Fruit fly (Drosophila melanogaster): Measurements from ENCODE around the gene CG15443.

The CG15443 gene

dm6 chr2L:4475422-4475821, 12.2 kb upstream of the CG15443 start (continued):
- TF ChIP-seq Hr78 (GFP tag; optimal IDR thresholded peaks at IDR 0.05) (peak in 1 of 2 experiments; percentile 79), salm (tag; optimal IDR thresholded peaks at IDR 0.05) (peak; percentile 30), sens (GFP tag) (peak; percentile 66), shn (GFP tag; optimal IDR thresholded peaks at IDR 0.05) (no peak), fru (optimal IDR thresholded peaks at IDR 0.05) (no peak), ken (GFP tag; IDR thresholded peaks at IDR 0.05) (no peak), nerfin-2 (GFP tag; IDR thresholded peaks at IDR 0.05; ENCODE audit: partially characterized antibody) (no peak), CG2875 (GFP tag; optimal IDR thresholded peaks at IDR 0.05) (peak; percentile 13), grn (GFP tag; optimal IDR thresholded peaks at IDR 0.05) (peak; percentile 53), knrl (GFP tag; IDR thresholded peaks at IDR 0.05; ENCODE audit: partially characterized antibody) (no peak), trem (tag; optimal IDR thresholded peaks at IDR 0.05) (no peak), ssp (GFP tag; IDR thresholded peaks at IDR 0.05) (no peak), CG2678 (tag; optimal IDR thresholded peaks at IDR 0.05) (peak; percentile 34), exex (tag; optimal IDR thresholded peaks at IDR 0.05) (peak; percentile 0), Max (GFP tag; optimal IDR thresholded peaks at IDR 0.05) (no peak), CG15601 (tag; optimal IDR thresholded peaks at IDR 0.05) (peak; percentile 15), CG2202 (tag; optimal IDR thresholded peaks at IDR 0.05) (no peak), HLHmδ (GFP tag; optimal IDR thresholded peaks at IDR 0.05) (no peak), Doc2 (GFP tag; IDR thresholded peaks at IDR 0.05) (no peak), CG8944 (GFP tag; optimal IDR thresholded peaks at IDR 0.05) (no peak), CG16779 (GFP tag; IDR thresholded peaks at IDR 0.05) (no peak), Chrac-16 (GFP tag; optimal IDR thresholded peaks at IDR 0.05) (no peak), dmrt99B (tag; optimal IDR thresholded peaks at IDR 0.05) (no peak), fu2 (GFP tag; optimal IDR thresholded peaks at IDR 0.05) (no peak), dati (GFP tag; IDR thresholded peaks at IDR 0.05) (no peak), ATbp (GFP tag; optimal IDR thresholded peaks at IDR 0.05) (peak; percentile 65), CG12942 (GFP tag; optimal IDR thresholded peaks at IDR 0.05) (no peak), D (optimal IDR thresholded peaks at IDR 0.05) (no peak), D (GFP tag; optimal IDR thresholded peaks at IDR 0.05) (no peak), CG9797 (GFP tag; optimal IDR thresholded peaks at IDR 0.05) (no peak), odd (GFP tag; optimal IDR thresholded peaks at IDR 0.05) (no peak), CG18476 (GFP tag; optimal IDR thresholded peaks at IDR 0.05) (no peak), gcm (GFP tag; optimal IDR thresholded peaks at IDR 0.05) (no peak), CG6272 (GFP tag; IDR thresholded peaks at IDR 0.05) (no peak), E2f2 (GFP tag; IDR thresholded peaks at IDR 0.05) (no peak), Dp (GFP tag; optimal IDR thresholded peaks at IDR 0.05) (no peak), kay (GFP tag; optimal IDR thresholded peaks at IDR 0.05) (no peak), Med (GFP tag) (peak; percentile 40), CG13287 (GFP tag; IDR thresholded peaks at IDR 0.05; ENCODE audit: partially characterized antibody) (no peak), Sox102F (GFP tag; optimal IDR thresholded peaks at IDR 0.05) (no peak), CG4617 (GFP tag; optimal IDR thresholded peaks at IDR 0.05; ENCODE audit: borderline replicate concordance) (no peak), ewg (GFP tag; optimal IDR thresholded peaks at IDR 0.05) (no peak), CG33213 (GFP tag; optimal IDR thresholded peaks at IDR 0.05) (no peak)

DNA sequence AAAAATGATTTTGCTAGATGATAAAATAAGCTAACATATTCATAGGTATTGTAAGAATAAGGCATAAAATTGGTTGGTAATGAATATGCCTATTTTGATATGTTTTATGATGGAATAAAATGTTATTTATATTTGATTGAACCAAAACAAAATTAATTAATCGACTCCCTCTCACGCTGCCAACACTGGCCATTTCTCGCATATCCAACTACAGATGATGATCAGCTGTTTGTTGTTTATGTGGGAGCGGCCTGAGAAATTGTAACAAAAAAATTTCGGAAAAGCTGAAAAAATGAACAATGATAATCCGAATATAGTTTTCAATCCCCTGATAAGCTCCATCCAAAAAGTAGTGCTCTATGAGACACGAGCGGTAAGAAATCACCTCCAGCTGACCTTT, 1.7 kb upstream of the CG15443 start, which contains the start of gene FIG4:
Gene FIG4 (plus strand): TSS at position 229 of the 400 bp plus-strand sequence.
- TF ChIP-seq gcm (GFP tag; optimal IDR thresholded peaks at IDR 0.05) (peak; percentile 14), grau (tag; optimal IDR thresholded peaks at IDR 0.05) (peak; percentile 10), Sry-δ (GFP tag; optimal IDR thresholded peaks at IDR 0.05) (peak; percentile 36), CrebB (tag; optimal IDR thresholded peaks at IDR 0.05) (peak; percentile 4), CG13287 (GFP tag; IDR thresholded peaks at IDR 0.05; ENCODE audit: partially characterized antibody) (peak; percentile 86), hbn (GFP tag; IDR thresholded peaks at IDR 0.05; ENCODE audit: partially characterized antibody) (peak; percentile 83), CG2120 (GFP tag; optimal IDR thresholded peaks at IDR 0.05) (peak; percentile 1), CG14710 (tag; optimal IDR thresholded peaks at IDR 0.05) (peak; percentile 33), Opbp (GFP tag; IDR thresholded peaks at IDR 0.05; ENCODE audit: partially characterized antibody) (peak; percentile 54; the same call in 1 of the 3 replicates), vnd (GFP tag; IDR thresholded peaks at IDR 0.05; ENCODE audit: partially characterized antibody) (0 out of 3 replicates have a peak, but pooled peaks have one; percentile 23), crp (GFP tag; optimal IDR thresholded peaks at IDR 0.05) (peak; percentile 80 to 94), HLH4C (GFP tag; IDR thresholded peaks at IDR 0.05; ENCODE audit: partially characterized antibody) (peak; percentile 60; the same call in 2 of the 3 replicates)

All from whole organism, embryonic.